Worm (Caenorhabditis elegans) whole organism, L1 larva: Measurements from ENCODE around the gene C02B10.4.

Experiments
- C04F5.9 ChIP-seq: sonication (generic microtip); optimal IDR thresholded peaks from 2 replicates; lab custom pipeline; 2016; ENCODE audit warnings: missing genetic modification characterization, missing compliant biosample characterization
- Y116A8C.19 ChIP-seq: sonication (generic microtip); optimal IDR thresholded peaks from 2 replicates; lab custom pipeline; 2016; ENCODE audit warnings: missing compliant biosample characterization, missing genetic modification characterization, borderline replicate concordance
- aha-1 ChIP-seq: fragments of 150-350 bp; optimal IDR thresholded peaks from 2 replicates; lab custom pipeline; 2014; ENCODE audit warnings: missing biosample characterization, missing genetic modification characterization
- aly-2 ChIP-seq: fragments of 150-350 bp; optimal IDR thresholded peaks from 2 replicates; lab custom pipeline; 2014; ENCODE audit warnings: missing biosample characterization, missing genetic modification characterization
- ama-1 ChIP-seq: fragments of 150-350 bp; optimal IDR thresholded peaks from 2 replicates; lab custom pipeline; 2014
- ceh-63 ChIP-seq: fragments of 200-800 bp; sonication (Bioruptor generic); optimal IDR thresholded peaks from 2 replicates; lab custom pipeline; 2018; ENCODE audit warnings: mild to moderate bottlenecking, missing genetic modification characterization, missing compliant biosample characterization
- ceh-8 ChIP-seq: fragments of 200-800 bp; sonication (Bioruptor generic); optimal IDR thresholded peaks from 2 replicates; lab custom pipeline; 2018; ENCODE audit warnings: mild to moderate bottlenecking, missing genetic modification characterization, moderate library complexity, missing compliant biosample characterization
- ceh-82 ChIP-seq, 3 experiments: fragments of 150-350 bp in 1 of 3; sonication (generic microtip) in 2 of 3; optimal IDR thresholded peaks; 2 replicates each; lab custom pipeline; 2014 to 2017; ENCODE audit warnings: missing biosample characterization in 3 of 3, missing genetic modification characterization in 3 of 3
- ces-1 ChIP-seq: fragments of 150-350 bp; optimal IDR thresholded peaks from 2 replicates; lab custom pipeline; 2014; ENCODE audit warnings: missing biosample characterization, missing genetic modification reagents, missing genetic modification characterization
- dsc-1 ChIP-seq: sonication (generic microtip); optimal IDR thresholded peaks from 2 replicates; lab custom pipeline; 2016; ENCODE audit warnings: mild to moderate bottlenecking, missing genetic modification characterization, missing compliant biosample characterization
- efl-1 ChIP-seq, 4 experiments: fragments of 150-350 bp; optimal IDR thresholded peaks in 3 of 4; peaks in 1 of 4; 1 replicate in 1 of 4; 2 replicates in 3 of 4; lab custom pipeline; 2014; ENCODE audit warnings: missing biosample characterization in 2 of 4, missing genetic modification characterization in 2 of 4, missing genetic modification reagents in 2 of 4
- efl-3 ChIP-seq: fragments of 200-800 bp; sonication (Bioruptor generic); optimal IDR thresholded peaks from 2 replicates; lab custom pipeline; 2018; ENCODE audit warnings: mild to moderate bottlenecking, missing genetic modification characterization, missing compliant biosample characterization
- egl-27 ChIP-seq, 2 experiments: fragments of 150-350 bp in 1 of 2; sonication (generic microtip); optimal IDR thresholded peaks; 3 replicates each; lab custom pipeline; 2017 to 2018; ENCODE audit warnings: missing biosample characterization in 2 of 2, missing genetic modification characterization in 2 of 2, missing genetic modification reagents in 2 of 2
- elt-3 ChIP-seq, 6 experiments: fragments of 150-350 bp in 1 of 6; sonication (generic microtip); optimal IDR thresholded peaks; 2 replicates each; lab custom pipeline; 2017 to 2018; ENCODE audit warnings: missing biosample characterization in 6 of 6, missing genetic modification characterization in 6 of 6, inconsistent platforms in 1 of 6
- fos-1 ChIP-seq: fragments of 150-350 bp; optimal IDR thresholded peaks from 2 replicates; lab custom pipeline; 2014; ENCODE audit warnings: missing biosample characterization, missing genetic modification characterization
- grh-1 ChIP-seq: fragments of 200-800 bp; sonication (Bioruptor generic); IDR thresholded peaks from 2 replicates; pipeline ENCODE4 v1.3.6; 2022; ENCODE audit warnings: missing genetic modification reagents, missing genetic modification characterization, missing compliant biosample characterization
- irx-1 ChIP-seq: sonication (generic microtip); optimal IDR thresholded peaks from 2 replicates; lab custom pipeline; 2016; ENCODE audit warnings: missing genetic modification characterization, missing compliant biosample characterization
- lin-13 ChIP-seq: fragments of 150-350 bp; optimal IDR thresholded peaks from 2 replicates; lab custom pipeline; 2014; ENCODE audit warnings: missing biosample characterization, missing genetic modification reagents, missing genetic modification characterization
- lin-14 ChIP-seq: fragments of 200-800 bp; sonication (Bioruptor generic); optimal IDR thresholded peaks from 2 replicates; lab custom pipeline; 2018; ENCODE audit warnings: mild to moderate bottlenecking, missing genetic modification characterization, moderate library complexity, missing compliant biosample characterization
- lin-15B ChIP-seq: fragments of 150-350 bp; sonication (generic microtip); optimal IDR thresholded peaks from 3 replicates; lab custom pipeline; 2014; ENCODE audit warnings: missing biosample characterization, missing genetic modification characterization
- lsy-2 ChIP-seq, 2 experiments: fragments of 150-350 bp; optimal IDR thresholded peaks; 2 replicates each; lab custom pipeline; 2014; ENCODE audit warnings: missing biosample characterization in 2 of 2, missing genetic modification characterization in 2 of 2
- mab-9 ChIP-seq: fragments of 200-800 bp; sonication (Bioruptor generic); IDR thresholded peaks from 2 replicates; pipeline ENCODE4 v1.3.6; 2022; ENCODE audit warnings: missing genetic modification reagents, missing genetic modification characterization, missing compliant biosample characterization
- nhr-20 ChIP-seq: sonication (generic microtip); optimal IDR thresholded peaks from 2 replicates; lab custom pipeline; 2016; ENCODE audit warnings: mild to moderate bottlenecking, missing genetic modification characterization, missing compliant biosample characterization
- nhr-71 ChIP-seq: sonication (generic microtip); optimal IDR thresholded peaks from 2 replicates; lab custom pipeline; 2016; ENCODE audit warnings: mild to moderate bottlenecking, missing genetic modification characterization, moderate library complexity, missing compliant biosample characterization
- nhr-90 ChIP-seq: sonication (generic microtip); optimal IDR thresholded peaks from 2 replicates; lab custom pipeline; 2016; ENCODE audit warnings: mild to moderate bottlenecking, missing genetic modification characterization, missing compliant biosample characterization; ENCODE audit not compliant: poor library complexity
- pag-3 ChIP-seq: sonication (generic microtip); optimal IDR thresholded peaks from 2 replicates; lab custom pipeline; 2017; ENCODE audit warnings: missing genetic modification characterization, mild to moderate bottlenecking, missing compliant biosample characterization, antibody characterized with exemption, borderline replicate concordance; ENCODE audit not compliant: insufficient read depth
- snu-23 ChIP-seq: sonication (generic microtip); optimal IDR thresholded peaks from 2 replicates; lab custom pipeline; 2016; ENCODE audit warnings: missing genetic modification characterization, missing compliant biosample characterization
- unc-30 ChIP-seq: sonication (generic microtip); optimal IDR thresholded peaks from 2 replicates; lab custom pipeline; 2017; ENCODE audit warnings: missing biosample characterization, missing genetic modification characterization
- unc-62 ChIP-seq: fragments of 150-350 bp; optimal IDR thresholded peaks from 2 replicates; lab custom pipeline; 2014; ENCODE audit warnings: missing biosample characterization, missing genetic modification reagents, missing genetic modification characterization
- vab-15 ChIP-seq: sonication (generic microtip); optimal IDR thresholded peaks from 2 replicates; lab custom pipeline; 2017; ENCODE audit warnings: missing genotype, mild to moderate bottlenecking, missing genetic modification characterization, missing compliant biosample characterization
- xbp-1 ChIP-seq: sonication (generic microtip); optimal IDR thresholded peaks from 2 replicates; lab custom pipeline; 2016; ENCODE audit warnings: missing genetic modification characterization, missing compliant biosample characterization
- zag-1 ChIP-seq: fragments of 150-350 bp; optimal IDR thresholded peaks from 2 replicates; lab custom pipeline; 2014; ENCODE audit warnings: missing biosample characterization, missing genetic modification characterization
- zip-4 ChIP-seq: fragments of 200-800 bp; sonication (Bioruptor generic); optimal IDR thresholded peaks from 2 replicates; lab custom pipeline; 2018; ENCODE audit warnings: mild to moderate bottlenecking, missing genetic modification characterization, moderate library complexity, missing compliant biosample characterization
- ztf-11 ChIP-seq, 2 experiments: sonication (generic microtip); optimal IDR thresholded peaks; 2 replicates each; lab custom pipeline; 2016 to 2017; ENCODE audit warnings: missing genetic modification characterization in 2 of 2, missing biosample characterization in 1 of 2, missing compliant biosample characterization in 1 of 2
- ztf-4 ChIP-seq: fragments of 150-350 bp; optimal IDR thresholded peaks from 2 replicates; lab custom pipeline; 2014; ENCODE audit warnings: missing biosample characterization, missing genetic modification characterization

C02B10.4 gene

ce11 chrIV:5082900-5083530 lies 8.4 kb upstream of the C02B10.4 start, which contains the start of gene pygo-1 (continued):
- no peak for TF ChIP-seq lin-13 (GFP tag; lab: Kevin White, UChicago)
- TF ChIP-seq Y116A8C.19 (tag; lab: Kevin White, UChicago): no peak
- TF ChIP-seq zag-1 (tag; lab: Kevin White, UChicago): no peak
- no peak for TF ChIP-seq dsc-1 (tag; lab: Kevin White, UChicago)
- no peak for TF ChIP-seq unc-30 (tag; lab: Kevin White, UChicago)
- TF ChIP-seq xbp-1 (tag; lab: Kevin White, UChicago): no peak
- no peak for TF ChIP-seq ztf-4 (tag; lab: Kevin White, UChicago)
- no peak for TF ChIP-seq ztf-11 (tag; optimal IDR thresholded peaks at IDR 0.05; lab: Kevin White, UChicago)
- TF ChIP-seq ceh-82 (tag; optimal IDR thresholded peaks at IDR 0.05; lab: Kevin White, UChicago): no peak
- TF ChIP-seq egl-27 (tag; optimal IDR thresholded peaks at IDR 0.05; lab: Kevin White, UChicago): no peak
- no peak for TF ChIP-seq elt-3 (tag; optimal IDR thresholded peaks at IDR 0.05; lab: Kevin White, UChicago)
- TF ChIP-seq ceh-8: no peak
- no peak for TF ChIP-seq nhr-20 (tag; lab: Kevin White, UChicago)
- no peak for TF ChIP-seq nhr-90
- TF ChIP-seq grh-1 (GFP tag; lab: Robert Waterston, UW): no peak
- no peak for TF ChIP-seq efl-1 (optimal IDR thresholded peaks at IDR 0.05; lab: Kevin White, UChicago)
- peak in 1 of 2 experiments; percentile 86 for TF ChIP-seq efl-1 (GFP tag; optimal IDR thresholded peaks at IDR 0.05 in 1 of 2; lab: Kevin White, UChicago)
- TF ChIP-seq pag-3 (tag; lab: Kevin White, UChicago): no peak
- TF ChIP-seq ceh-63 (GFP tag; lab: Kevin White, UChicago): no peak
- TF ChIP-seq fos-1 (tag; lab: Kevin White, UChicago): no peak
- peak; percentile 39 for TF ChIP-seq snu-23 (GFP tag; lab: Kevin White, UChicago)
- no peak for TF ChIP-seq zip-4
- no peak for TF ChIP-seq efl-3 (GFP tag; lab: Kevin White, UChicago)
- TF ChIP-seq unc-62 (GFP tag; lab: Kevin White, UChicago): no peak
- TF ChIP-seq vab-15 (tag; lab: Kevin White, UChicago): no peak
- no peak for TF ChIP-seq ama-1
- TF ChIP-seq nhr-71 (tag; lab: Kevin White, UChicago): peak; percentile 32
- no peak for TF ChIP-seq lin-15B
- TF ChIP-seq aly-2 (tag; lab: Kevin White, UChicago): no peak
- peak; percentile 24 for TF ChIP-seq lin-14 (GFP tag; lab: Kevin White, UChicago)
- no peak for TF ChIP-seq aha-1 (tag; lab: Kevin White, UChicago)

- TF ChIP-seq Y116A8C.19 (tag; lab: Kevin White, UChicago) (no peak), efl-1 (optimal IDR thresholded peaks at IDR 0.05; lab: Kevin White, UChicago) (peak in 1 of 2 experiments; percentile 13), efl-1 (GFP tag; optimal IDR thresholded peaks at IDR 0.05 in 1 of 2; lab: Kevin White, UChicago) (no peak)
Observed at ce11 chrIV:5083832-5084231, 7.6 kb upstream of the C02B10.4 start.

ce11 chrIV:5085782-5086181 lies 5.6 kb upstream of the C02B10.4 start:
- TF ChIP-seq elt-3 (tag; optimal IDR thresholded peaks at IDR 0.05; lab: Kevin White, UChicago) (no peak), lin-13 (GFP tag; lab: Kevin White, UChicago) (no peak), ama-1 (no peak), mab-9 (no peak), ces-1 (GFP tag; lab: Kevin White, UChicago) (no peak), zag-1 (tag; lab: Kevin White, UChicago) (no peak), lsy-2 (tag; optimal IDR thresholded peaks at IDR 0.05; lab: Kevin White, UChicago) (no peak), C04F5.9 (tag; lab: Kevin White, UChicago) (no peak), irx-1 (tag; lab: Kevin White, UChicago) (no peak), vab-15 (tag; lab: Kevin White, UChicago) (no peak)
